Fruit fly (Drosophila melanogaster): Measurements from ENCODE around the gene GstZ2.

dm6 chr3R:9433774-9434173 lies 26.7 kb downstream of the GstZ2 start:
- TF ChIP-seq Blimp-1 (GFP tag; optimal IDR thresholded peaks at IDR 0.05) (no peak), Eip93F (GFP tag; optimal IDR thresholded peaks at IDR 0.05) (no peak)

Measured in whole organism, prepupa.